Worm (Caenorhabditis elegans) whole organism, L4/young adult: ENCODE measurements around the gene apc-2.

Experiments
- W03F9.2 ChIP-seq: fragments of 150-350 bp; optimal IDR thresholded peaks from 2 replicates; lab custom pipeline; 2014; ENCODE audit warnings: missing biosample characterization, missing genetic modification characterization
- him-1 ChIP-seq: sonication (generic microtip); optimal IDR thresholded peaks from 2 replicates; lab custom pipeline; 2016; ENCODE audit warnings: missing genotype, missing genetic modification reagents, missing genetic modification characterization, missing compliant biosample characterization

DNA sequence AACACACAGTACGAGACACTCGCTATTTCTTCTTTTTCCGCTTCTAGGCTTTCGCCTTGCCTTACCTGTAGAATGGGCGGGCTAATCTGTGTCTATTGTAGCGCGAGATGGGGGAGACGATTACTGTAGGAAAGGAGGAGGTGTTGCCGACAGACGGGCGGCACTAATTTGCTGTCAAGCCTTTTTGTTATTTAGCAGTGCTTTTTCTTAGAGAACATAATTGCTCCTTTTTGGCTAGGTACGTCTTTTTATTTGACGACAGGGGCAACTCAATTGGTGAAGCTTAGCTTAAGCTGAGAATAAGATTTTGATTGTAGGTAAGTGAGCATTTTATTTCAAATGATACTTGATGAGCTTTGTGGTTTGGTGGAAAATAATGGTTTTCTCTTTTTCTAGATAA is 16.8 kb upstream of the apc-2 start:
- TF ChIP-seq him-1 (tag; lab: Kevin White, UChicago) (no peak), W03F9.2 (no peak)
